Worm (Caenorhabditis elegans): ENCODE results near the gene E02H4.5.
A peak's percentile ranks its signal among the peaks of the same experiment; 100 is the strongest.

The E02H4.5 gene

ce11 chrX:14244493-14244892, 10.4 kb downstream of the E02H4.5 start:
- TF ChIP-seq nhr-28 (tag; optimal IDR thresholded peaks at IDR 0.05) (peak; percentile 71), mdt-29 (GFP tag; IDR thresholded peaks at IDR 0.05) (no peak), nhr-6 (tag; optimal IDR thresholded peaks at IDR 0.05) (no peak), mxl-3 (GFP tag; optimal IDR thresholded peaks at IDR 0.05) (peak; percentile 25), spr-3 (GFP tag; optimal IDR thresholded peaks at IDR 0.05) (no peak), ceh-82 (tag; optimal IDR thresholded peaks at IDR 0.05) (no peak), lin-39 (tag; optimal IDR thresholded peaks at IDR 0.05) (no peak), aha-1 (tag) (peak; percentile 70), ama-1 (optimal IDR thresholded peaks at IDR 0.05) (no peak), pha-4 (GFP tag; IDR thresholded peaks at IDR 0.05) (no peak), pha-4 (tag; optimal IDR thresholded peaks at IDR 0.05) (peak; percentile 14), unc-62 (GFP tag; optimal IDR thresholded peaks at IDR 0.05 in 1 of 2) (peak in 1 of 2 experiments; percentile 16), unc-62 (tag; optimal IDR thresholded peaks at IDR 0.05) (no peak), dve-1 (tag; optimal IDR thresholded peaks at IDR 0.05; ENCODE audit: insufficient read depth) (peak; percentile 33), ceh-62 (tag; optimal IDR thresholded peaks at IDR 0.05) (no peak)

- TF ChIP-seq snpc-1.2 (GFP tag; IDR thresholded peaks at IDR 0.05): no peak
- TF ChIP-seq hif-1 (tag; optimal IDR thresholded peaks at IDR 0.05): peak in 1 of 2 experiments; percentile 83
- no peak for TF ChIP-seq F37D6.2 (tag; optimal IDR thresholded peaks at IDR 0.05)
- TF ChIP-seq zip-2 (tag; optimal IDR thresholded peaks at IDR 0.05): no peak
- no peak for TF ChIP-seq hmg-1.1 (GFP tag; IDR thresholded peaks at IDR 0.05)
- TF ChIP-seq sdz-12 (GFP tag; optimal IDR thresholded peaks at IDR 0.05): no peak
- no peak for TF ChIP-seq daf-16 (GFP tag; optimal IDR thresholded peaks at IDR 0.05)
- TF ChIP-seq daf-16 (tag; optimal IDR thresholded peaks at IDR 0.05): peak; percentile 23
- TF ChIP-seq ama-1 (optimal IDR thresholded peaks at IDR 0.05): no peak
- TF ChIP-seq ceh-32 (tag; optimal IDR thresholded peaks at IDR 0.05; ENCODE audit: poor library complexity): no peak
Observed at ce11 chrX:14243345-14243961, 11.5 kb downstream of the E02H4.5 start, which contains the start of gene K04C1.3. Gene K04C1.3 (minus strand): TSS chrX:14243395.

- peak; percentile 92 for TF ChIP-seq aha-1 (tag)
- TF ChIP-seq snpc-4 (tag; optimal IDR thresholded peaks at IDR 0.05): no peak
Observed at ce11 chrX:14241531-14241930, 13.4 kb downstream of the E02H4.5 start.

- TF ChIP-seq lin-1 (GFP tag; IDR thresholded peaks at IDR 0.05) (no peak), unc-62 (GFP tag; optimal IDR thresholded peaks at IDR 0.05 in 1 of 2) (peak in 1 of 2 experiments; percentile 93), unc-62 (tag; optimal IDR thresholded peaks at IDR 0.05) (no peak), F37D6.2 (tag; optimal IDR thresholded peaks at IDR 0.05) (no peak), jun-1 (tag; optimal IDR thresholded peaks at IDR 0.05) (no peak), ztf-11 (tag; optimal IDR thresholded peaks at IDR 0.05) (no peak)
Observed at ce11 chrX:14240205-14240604, 14.7 kb downstream of the E02H4.5 start.

ce11 chrX:14238291-14238758, 16.6 kb downstream of the E02H4.5 start, which contains the start of gene K04C1.2:
Gene K04C1.2 (plus strand): TSS chrX:14238708.
- TF ChIP-seq gei-8 (GFP tag; optimal IDR thresholded peaks at IDR 0.05) (no peak), zip-11 (GFP tag; IDR thresholded peaks at IDR 0.05) (no peak), mxl-2 (GFP tag; conservative IDR thresholded peaks at IDR 0.05) (no peak), lim-7 (GFP tag; IDR thresholded peaks at IDR 0.05) (no peak), nhr-41 (GFP tag; IDR thresholded peaks at IDR 0.05) (no peak), aly-2 (tag; optimal IDR thresholded peaks at IDR 0.05) (no peak), zip-2 (tag; optimal IDR thresholded peaks at IDR 0.05) (no peak), mep-1 (tag; optimal IDR thresholded peaks at IDR 0.05) (peak; percentile 70), lin-38 (GFP tag; IDR thresholded peaks at IDR 0.05) (no peak), nhr-111 (GFP tag; optimal IDR thresholded peaks at IDR 0.05) (no peak), nhr-42 (GFP tag; IDR thresholded peaks at IDR 0.05) (no peak), nhr-10 (tag; optimal IDR thresholded peaks at IDR 0.05) (no peak), nhr-102 (tag; optimal IDR thresholded peaks at IDR 0.05) (no peak), dve-1 (tag; optimal IDR thresholded peaks at IDR 0.05; ENCODE audit: insufficient read depth) (peak; percentile 85), egl-43 (GFP tag; IDR thresholded peaks at IDR 0.05) (no peak), lin-1 (GFP tag; IDR thresholded peaks at IDR 0.05) (no peak), arid-1 (GFP tag; conservative IDR thresholded peaks at IDR 0.05) (no peak), T20F7.1 (GFP tag; optimal IDR thresholded peaks at IDR 0.05) (no peak), daf-12 (tag; optimal IDR thresholded peaks at IDR 0.05) (no peak), nhr-48 (tag; optimal IDR thresholded peaks at IDR 0.05) (no peak), ztf-11 (tag; optimal IDR thresholded peaks at IDR 0.05) (no peak)
